Fruit fly (Drosophila melanogaster): ENCODE data around the gene CG43091.

The CG43091 gene

dm6 chr3R:22780135-22780534 lies 11.6 kb upstream of the CG43091 start (continued):
- TF ChIP-seq CG4730 (GFP tag; IDR thresholded peaks at IDR 0.05), result no peak
- no peak for TF ChIP-seq CG12155 (GFP tag; optimal IDR thresholded peaks at IDR 0.05)
- TF ChIP-seq CG2199 (GFP tag; IDR thresholded peaks at IDR 0.05), result 0 out of 3 replicates have a peak, but pooled peaks have one; percentile 26
- TF ChIP-seq CG10543 (GFP tag; optimal IDR thresholded peaks at IDR 0.05), result peak; percentile 3
- TF ChIP-seq Side (GFP tag; optimal IDR thresholded peaks at IDR 0.05), result no peak
- TF ChIP-seq ara (GFP tag; IDR thresholded peaks at IDR 0.05), result no peak
- 0 out of 4 replicates have a peak, but pooled peaks have one; percentile 41 for TF ChIP-seq chinmo (GFP tag; IDR thresholded peaks at IDR 0.05; ENCODE audit: partially characterized antibody)
- no peak for TF ChIP-seq CG42726 (GFP tag; IDR thresholded peaks at IDR 0.05; ENCODE audit: partially characterized antibody)
- peak; percentile 89 for TF ChIP-seq kni (GFP tag; optimal IDR thresholded peaks at IDR 0.05)
- no peak for TF ChIP-seq en (GFP tag; optimal IDR thresholded peaks at IDR 0.05)
- no peak for TF ChIP-seq vfl (GFP tag; optimal IDR thresholded peaks at IDR 0.05)
- TF ChIP-seq CG6765 (GFP tag; optimal IDR thresholded peaks at IDR 0.05), result no peak
- TF ChIP-seq CG3281 (GFP tag; optimal IDR thresholded peaks at IDR 0.05), result no peak
- TF ChIP-seq Adf1 (GFP tag; IDR thresholded peaks at IDR 0.05), result no peak
- no peak for TF ChIP-seq CG10431 (GFP tag; optimal IDR thresholded peaks at IDR 0.05)
- no peak for TF ChIP-seq toy (GFP tag; IDR thresholded peaks at IDR 0.05)
- no peak for TF ChIP-seq z (GFP tag; IDR thresholded peaks at IDR 0.05)
- no peak for TF ChIP-seq Lim3 (GFP tag; IDR thresholded peaks at IDR 0.05)
- peak; percentile 35 for TF ChIP-seq gcm (GFP tag; optimal IDR thresholded peaks at IDR 0.05)
- TF ChIP-seq CG10366 (GFP tag; IDR thresholded peaks at IDR 0.05), result peak; percentile 35; the same call in 1 of the 2 replicates
- peak; percentile 73 for TF ChIP-seq CG6254 (GFP tag; optimal IDR thresholded peaks at IDR 0.05)
- TF ChIP-seq CG31388 (GFP tag; optimal IDR thresholded peaks at IDR 0.05), result no peak
- no peak for TF ChIP-seq CG3065 (GFP tag; optimal IDR thresholded peaks at IDR 0.05)
- peak; percentile 24 for TF ChIP-seq caup (GFP tag; optimal IDR thresholded peaks at IDR 0.05; ENCODE audit: severe bottlenecking)
- no peak for TF ChIP-seq Spps (tag; optimal IDR thresholded peaks at IDR 0.05)
- no peak for TF ChIP-seq dm (GFP tag; optimal IDR thresholded peaks at IDR 0.05)
- TF ChIP-seq tup (GFP tag; optimal IDR thresholded peaks at IDR 0.05), result no peak
- TF ChIP-seq CG5953 (GFP tag; IDR thresholded peaks at IDR 0.05), result no peak
- no peak for TF ChIP-seq CG34224 (GFP tag; IDR thresholded peaks at IDR 0.05; ENCODE audit: partially characterized antibody)
- TF ChIP-seq Drgx (GFP tag; IDR thresholded peaks at IDR 0.05), result 0 out of 2 replicates have a peak, but pooled peaks have one; percentile 33
- TF ChIP-seq CG16863 (GFP tag; optimal IDR thresholded peaks at IDR 0.05), result no peak
- TF ChIP-seq Pdp1 (GFP tag; optimal IDR thresholded peaks at IDR 0.05), result peak in 1 of 2 experiments; percentile 31
- no peak for TF ChIP-seq cwo (GFP tag; optimal IDR thresholded peaks at IDR 0.05)
- TF ChIP-seq D (optimal IDR thresholded peaks at IDR 0.05), result no peak
- peak; percentile 28 for TF ChIP-seq D (GFP tag; optimal IDR thresholded peaks at IDR 0.05)
- TF ChIP-seq CG33213 (GFP tag; optimal IDR thresholded peaks at IDR 0.05), result no peak
- TF ChIP-seq Nf-YC (tag; optimal IDR thresholded peaks at IDR 0.05), result no peak
- TF ChIP-seq Nf-YA (GFP tag; IDR thresholded peaks at IDR 0.05), result no peak
- no peak for TF ChIP-seq lov (optimal IDR thresholded peaks at IDR 0.05)
- no peak for TF ChIP-seq lov (GFP tag; IDR thresholded peaks at IDR 0.05)
- no peak for TF ChIP-seq CG12744 (GFP tag; optimal IDR thresholded peaks at IDR 0.05)
- TF ChIP-seq yki (optimal IDR thresholded peaks at IDR 0.05), result no peak
- TF ChIP-seq Sry-δ (GFP tag; optimal IDR thresholded peaks at IDR 0.05), result no peak
- TF ChIP-seq crol (GFP tag; IDR thresholded peaks at IDR 0.05), result 0 out of 2 replicates have a peak, but pooled peaks have one; percentile 22
- TF ChIP-seq fd64A (GFP tag; optimal IDR thresholded peaks at IDR 0.05), result no peak
- no peak for TF ChIP-seq bcd (GFP tag; optimal IDR thresholded peaks at IDR 0.05)
- TF ChIP-seq hbn (GFP tag; IDR thresholded peaks at IDR 0.05; ENCODE audit: partially characterized antibody), result no peak
- no peak for TF ChIP-seq CG2712 (tag; optimal IDR thresholded peaks at IDR 0.05)
- peak; percentile 95 for TF ChIP-seq vvl (GFP tag; IDR thresholded peaks at IDR 0.05)
- TF ChIP-seq dimm (GFP tag; IDR thresholded peaks at IDR 0.05), result no peak
- no peak for TF ChIP-seq CG4707 (GFP tag; optimal IDR thresholded peaks at IDR 0.05)
- no peak for TF ChIP-seq CG2678 (tag; optimal IDR thresholded peaks at IDR 0.05)

Measured in whole organism, embryonic.